Fruit fly (Drosophila melanogaster) whole organism, embryonic: ENCODE measurements around the gene Orp8.

Source experiments
- BEAF-32 ChIP-seq: fragments of 200-800 bp; sonication (Bioruptor generic); optimal IDR thresholded peaks from 3 replicates; lab custom pipeline; 2017; ENCODE audit warnings: missing biosample characterization, missing genetic modification characterization, mild to moderate bottlenecking, moderate library complexity, missing genetic modification reagents
- CG11560 ChIP-seq: fragments of 200-800 bp; sonication (Bioruptor generic); IDR thresholded peaks from 3 replicates; pipeline ENCODE4 v1.3.6; 2022; ENCODE audit warnings: missing biosample characterization, missing genetic modification characterization
- CG15601 ChIP-seq: fragments of 200-800 bp; sonication (Bioruptor generic); optimal IDR thresholded peaks from 3 replicates; lab custom pipeline; 2019; ENCODE audit warnings: missing biosample characterization, mild to moderate bottlenecking, missing genetic modification characterization, moderate library complexity
- CG17385 ChIP-seq: fragments of 200-800 bp; sonication (Bioruptor generic); optimal IDR thresholded peaks from 3 replicates; lab custom pipeline; 2018; ENCODE audit warnings: missing biosample characterization, mild to moderate bottlenecking, missing genetic modification characterization
- CG17912 ChIP-seq: fragments of 200-800 bp; sonication (Bioruptor generic); optimal IDR thresholded peaks from 2 replicates; lab custom pipeline; 2018; ENCODE audit warnings: missing biosample characterization, mild to moderate bottlenecking, missing genetic modification characterization
- CG2678 ChIP-seq: fragments of 200-800 bp; sonication (Bioruptor generic); optimal IDR thresholded peaks from 3 replicates; lab custom pipeline; 2019; ENCODE audit warnings: missing biosample characterization, mild to moderate bottlenecking, missing genetic modification characterization, moderate library complexity
- CG31224 ChIP-seq: fragments of 200-800 bp; sonication (Bioruptor generic); IDR thresholded peaks from 2 replicates; pipeline ENCODE4 v1.3.6; 2022; ENCODE audit warnings: missing biosample characterization, missing genetic modification characterization
- CG31365 ChIP-seq: fragments of 200-800 bp; sonication (Bioruptor generic); optimal IDR thresholded peaks from 2 replicates; lab custom pipeline; 2018; ENCODE audit warnings: missing biosample characterization, mild to moderate bottlenecking, missing genetic modification characterization
- CG31441 ChIP-seq: fragments of 200-800 bp; sonication (Bioruptor generic); IDR thresholded peaks from 2 replicates; pipeline ENCODE4 v1.3.6; 2022; ENCODE audit warnings: missing biosample characterization, missing genetic modification characterization
- CG6272 ChIP-seq: fragments of 200-800 bp; sonication (Bioruptor generic); IDR thresholded peaks from 2 replicates; pipeline ENCODE4 v1.3.6; 2022; ENCODE audit warnings: missing biosample characterization, missing genetic modification characterization
- CG8944 ChIP-seq: fragments of 200-800 bp; sonication (Bioruptor generic); optimal IDR thresholded peaks from 3 replicates; lab custom pipeline; 2016; ENCODE audit warnings: missing biosample characterization, missing genetic modification characterization
- CG9437 ChIP-seq: fragments of 200-800 bp; sonication (Bioruptor generic); optimal IDR thresholded peaks from 2 replicates; lab custom pipeline; 2018; ENCODE audit warnings: missing biosample characterization, mild to moderate bottlenecking, missing genetic modification characterization
- CkIIα-i1 ChIP-seq: fragments of 200-800 bp; sonication (Bioruptor generic); IDR thresholded peaks from 2 replicates; pipeline ENCODE4 v1.3.6; 2022; ENCODE audit warnings: missing biosample characterization, missing genetic modification characterization
- Dad ChIP-seq: fragments of 200-800 bp; sonication (Bioruptor generic); optimal IDR thresholded peaks from 3 replicates; lab custom pipeline; 2016; ENCODE audit warnings: missing biosample characterization, missing genetic modification characterization
- Deaf1 ChIP-seq: fragments of 200-800 bp; optimal IDR thresholded peaks from 3 replicates; lab custom pipeline; 2019; ENCODE audit warnings: missing biosample characterization, mild to moderate bottlenecking, missing genetic modification characterization, moderate library complexity
- Dll ChIP-seq: fragments of 200-800 bp; sonication (Bioruptor generic); IDR thresholded peaks from 4 replicates; pipeline ENCODE4 v1.3.6; 2022; ENCODE audit warnings: missing biosample characterization, missing genetic modification characterization; ENCODE audit not compliant: partially characterized antibody
- E2f2 ChIP-seq: fragments of 200-800 bp; sonication (Bioruptor generic); IDR thresholded peaks from 2 replicates; pipeline ENCODE4 v1.3.6; 2022; ENCODE audit warnings: missing biosample characterization, missing genetic modification characterization
- Eip74EF ChIP-seq, 2 experiments: fragments of 200-800 bp in 1 of 2; fragments of >200 bp in 1 of 2; sonication (Bioruptor generic) in 1 of 2; optimal IDR thresholded peaks; 2 replicates each; lab custom pipeline; 2017 to 2019; ENCODE audit warnings: missing biosample characterization in 2 of 2, missing genetic modification characterization in 2 of 2, mild to moderate bottlenecking in 1 of 2, moderate library complexity in 1 of 2
- H15 ChIP-seq: fragments of 200-800 bp; sonication (Bioruptor generic); IDR thresholded peaks from 3 replicates; pipeline ENCODE4 v1.3.6; 2022; ENCODE audit warnings: missing biosample characterization, missing genetic modification characterization
- HHEX ChIP-seq: fragments of 200-800 bp; sonication (Bioruptor generic); optimal IDR thresholded peaks from 3 replicates; lab custom pipeline; 2017; ENCODE audit warnings: missing biosample characterization, mild to moderate bottlenecking, missing genetic modification characterization, missing genetic modification reagents
- Hr51 ChIP-seq, 2 experiments: fragments of 200-800 bp; sonication (Bioruptor generic); optimal IDR thresholded peaks; 2 replicates in 1 of 2; 3 replicates in 1 of 2; lab custom pipeline; 2016 to 2018; ENCODE audit warnings: missing biosample characterization in 2 of 2, missing genetic modification characterization in 2 of 2, mild to moderate bottlenecking in 1 of 2, moderate library complexity in 1 of 2
- MBD-R2 ChIP-seq: fragments of 200-800 bp; sonication (Bioruptor generic); IDR thresholded peaks from 2 replicates; pipeline ENCODE4 v1.3.6; 2022; ENCODE audit warnings: missing biosample characterization, missing genetic modification characterization
- Nf-YA ChIP-seq: fragments of 200-800 bp; sonication (Bioruptor generic); IDR thresholded peaks from 2 replicates; pipeline ENCODE4 v1.3.6; 2022; ENCODE audit warnings: missing biosample characterization, missing genetic modification characterization
- Sox100B ChIP-seq: fragments of 200-800 bp; sonication (Bioruptor generic); optimal IDR thresholded peaks from 3 replicates; lab custom pipeline; 2018; ENCODE audit warnings: missing biosample characterization, mild to moderate bottlenecking, missing genetic modification characterization
- Sox102F ChIP-seq: fragments of 200-800 bp; sonication (Bioruptor generic); optimal IDR thresholded peaks from 2 replicates; lab custom pipeline; 2018; ENCODE audit warnings: missing biosample characterization, mild to moderate bottlenecking, missing genetic modification characterization, moderate library complexity
- Vsx1 ChIP-seq: fragments of 200-800 bp; sonication (Bioruptor generic); optimal IDR thresholded peaks from 2 replicates; lab custom pipeline; 2017; ENCODE audit warnings: missing biosample characterization, mild to moderate bottlenecking, missing genetic modification characterization, missing genetic modification reagents
- YL-1 ChIP-seq: fragments of 200-800 bp; sonication (Bioruptor generic); optimal IDR thresholded peaks from 3 replicates; lab custom pipeline; 2017; ENCODE audit warnings: missing biosample characterization, mild to moderate bottlenecking, missing genetic modification characterization
- aop ChIP-seq: fragments of 200-800 bp; sonication (Bioruptor generic); IDR thresholded peaks from 2 replicates; pipeline ENCODE4 v1.3.6; 2022; ENCODE audit warnings: missing biosample characterization, missing genetic modification characterization
- cato ChIP-seq: fragments of 200-800 bp; sonication (Bioruptor generic); optimal IDR thresholded peaks from 2 replicates; lab custom pipeline; 2016; ENCODE audit warnings: missing biosample characterization, missing genetic modification characterization, borderline replicate concordance
- caup ChIP-seq: fragments of 200-800 bp; sonication (Bioruptor generic); optimal IDR thresholded peaks from 3 replicates; lab custom pipeline; 2017; ENCODE audit warnings: missing biosample characterization, mild to moderate bottlenecking, missing genetic modification characterization, moderate library complexity; ENCODE audit not compliant: severe bottlenecking
- chm ChIP-seq: fragments of 200-800 bp; sonication (Bioruptor generic); IDR thresholded peaks from 2 replicates; pipeline ENCODE4 v1.3.6; 2022; ENCODE audit warnings: missing biosample characterization, missing genetic modification characterization
- dmrt99B ChIP-seq: fragments of 200-800 bp; sonication (Bioruptor generic); optimal IDR thresholded peaks from 2 replicates; lab custom pipeline; 2018; ENCODE audit warnings: missing biosample characterization, mild to moderate bottlenecking, missing genetic modification characterization, moderate library complexity
- esg ChIP-seq: fragments of 200-800 bp; sonication (Bioruptor generic); conservative IDR thresholded peaks from 2 replicates; pipeline ENCODE4 v1.3.6; 2022; ENCODE audit warnings: missing biosample characterization, missing genetic modification characterization
- fd3F ChIP-seq: fragments of 200-800 bp; sonication (Bioruptor generic); optimal IDR thresholded peaks from 2 replicates; lab custom pipeline; 2018; ENCODE audit warnings: missing biosample characterization, mild to moderate bottlenecking, missing genetic modification characterization, moderate library complexity
- fd64A ChIP-seq: fragments of 200-800 bp; sonication (Bioruptor generic); optimal IDR thresholded peaks from 3 replicates; lab custom pipeline; 2018; ENCODE audit warnings: missing biosample characterization, mild to moderate bottlenecking, missing genetic modification characterization
- hb ChIP-seq: fragments of 200-800 bp; sonication (Bioruptor generic); IDR thresholded peaks from 3 replicates; pipeline ENCODE4 v1.3.6; 2022; ENCODE audit warnings: missing biosample characterization, missing genetic modification characterization; ENCODE audit not compliant: partially characterized antibody
- hbn ChIP-seq: fragments of 200-800 bp; sonication (Bioruptor generic); IDR thresholded peaks from 2 replicates; pipeline ENCODE4 v1.3.6; 2022; ENCODE audit warnings: missing biosample characterization, missing genetic modification characterization; ENCODE audit not compliant: partially characterized antibody
- ind ChIP-seq: fragments of 200-800 bp; sonication (Bioruptor generic); optimal IDR thresholded peaks from 3 replicates; lab custom pipeline; 2016; ENCODE audit warnings: missing biosample characterization, missing genetic modification characterization
- kah ChIP-seq: fragments of 200-800 bp; sonication (Bioruptor generic); optimal IDR thresholded peaks from 2 replicates; lab custom pipeline; 2018; ENCODE audit warnings: missing biosample characterization, mild to moderate bottlenecking, missing genetic modification characterization
- lola ChIP-seq, 3 experiments: fragments of >200 bp in 2 of 3; fragments of 200-800 bp in 1 of 3; sonication (Bioruptor generic) in 1 of 3; optimal IDR thresholded peaks; 2 replicates each; lab custom pipeline; 2017 to 2019; ENCODE audit warnings: missing biosample characterization in 3 of 3, missing genetic modification characterization in 3 of 3, mild to moderate bottlenecking in 1 of 3, moderate library complexity in 1 of 3
- luna ChIP-seq: fragments of 200-800 bp; sonication (Bioruptor generic); optimal IDR thresholded peaks from 2 replicates; lab custom pipeline; 2016; ENCODE audit warnings: missing biosample characterization, missing genetic modification characterization
- nerfin-1 ChIP-seq: fragments of 200-800 bp; sonication (Bioruptor generic); optimal IDR thresholded peaks from 3 replicates; lab custom pipeline; 2019; ENCODE audit warnings: missing biosample characterization, mild to moderate bottlenecking, missing genetic modification characterization, moderate library complexity
- pfk ChIP-seq: fragments of 200-800 bp; sonication (Bioruptor generic); optimal IDR thresholded peaks from 2 replicates; lab custom pipeline; 2018; ENCODE audit warnings: missing biosample characterization, mild to moderate bottlenecking, missing genetic modification characterization, moderate library complexity
- sna ChIP-seq: fragments of 200-800 bp; sonication (Bioruptor generic); IDR thresholded peaks from 2 replicates; pipeline ENCODE4 v1.3.6; 2022; ENCODE audit warnings: missing biosample characterization, missing genetic modification characterization; ENCODE audit not compliant: partially characterized antibody
- tio ChIP-seq: fragments of 200-800 bp; sonication (Bioruptor generic); optimal IDR thresholded peaks from 2 replicates; lab custom pipeline; 2017; ENCODE audit warnings: missing biosample characterization, missing genetic modification characterization, inconsistent platforms
- usp ChIP-seq: fragments of >200 bp; optimal IDR thresholded peaks from 2 replicates; lab custom pipeline; 2017; ENCODE audit warnings: missing biosample characterization, missing genetic modification characterization
- z ChIP-seq: fragments of 200-800 bp; sonication (Bioruptor generic); IDR thresholded peaks from 3 replicates; pipeline ENCODE4 v1.3.6; 2022; ENCODE audit warnings: missing biosample characterization, missing genetic modification characterization

The Orp8 gene

dm6 chr3R:20261225-20261968 lies 47.7 kb upstream of the Orp8 start (continued):
- TF ChIP-seq lola (GFP tag; optimal IDR thresholded peaks at IDR 0.05; lab: Kevin White, UChicago) (peak in 1 of 3 experiments; percentile 62), Dad (GFP tag; lab: Kevin White, UChicago) (peak; percentile 52), sna (GFP tag; lab: Robert Waterston, UW) (no peak), chm (GFP tag; lab: Robert Waterston, UW) (no peak; the same call in 1 of the 2 replicates), CG31441 (GFP tag; lab: Robert Waterston, UW) (peak; percentile 87), aop (GFP tag; lab: Robert Waterston, UW) (no peak), CG15601 (tag; lab: Kevin White, UChicago) (peak; percentile 73), Eip74EF (GFP tag; optimal IDR thresholded peaks at IDR 0.05; lab: Kevin White, UChicago) (peak in 1 of 2 experiments; percentile 87), Sox100B (GFP tag; lab: Kevin White, UChicago) (peak; percentile 78), H15 (GFP tag; lab: Robert Waterston, UW) (peak; percentile 78), pfk (GFP tag; lab: Kevin White, UChicago) (no peak), YL-1 (peak; percentile 4), Deaf1 (tag; lab: Kevin White, UChicago) (peak; percentile 80), usp (no peak), dmrt99B (tag; lab: Kevin White, UChicago) (peak; percentile 91), ind (GFP tag; lab: Kevin White, UChicago) (peak; percentile 84), hb (GFP tag; lab: Robert Waterston, UW) (no peak), nerfin-1 (tag; lab: Kevin White, UChicago) (peak; percentile 72), CG31224 (GFP tag; lab: Robert Waterston, UW) (peak; percentile 69), Vsx1 (peak; percentile 67), CkIIα-i1 (GFP tag; lab: Robert Waterston, UW) (no peak; the same call in 1 of the 2 replicates), tio (GFP tag; lab: Kevin White, UChicago) (peak; percentile 56), CG8944 (peak; percentile 43), z (no peak), MBD-R2 (GFP tag; lab: Robert Waterston, UW) (peak; percentile 80), Sox102F (peak; percentile 87), hbn (GFP tag; lab: Robert Waterston, UW) (no peak), esg (GFP tag; lab: Robert Waterston, UW) (peak; percentile 83), Nf-YA (0 out of 2 replicates have a peak, but pooled peaks have one; percentile 39), CG6272 (GFP tag; lab: Robert Waterston, UW) (peak; percentile 57), caup (GFP tag; lab: Kevin White, UChicago) (peak; percentile 92), BEAF-32 (no peak), CG17385 (GFP tag; lab: Kevin White, UChicago) (peak; percentile 86), E2f2 (GFP tag; lab: Robert Waterston, UW) (peak; percentile 70), CG11560 (tag; lab: Robert Waterston, UW) (peak; percentile 61; the same call in 1 of the 3 replicates), fd64A (GFP tag; lab: Kevin White, UChicago) (peak; percentile 63), kah (GFP tag; lab: Kevin White, UChicago) (peak; percentile 66), fd3F (GFP tag; lab: Kevin White, UChicago) (peak; percentile 86), cato (GFP tag; lab: Kevin White, UChicago) (peak; percentile 22), HHEX (GFP tag; lab: Kevin White, UChicago) (peak; percentile 88), Hr51 (GFP tag; optimal IDR thresholded peaks at IDR 0.05; lab: Kevin White, UChicago) (peak; percentile 25 to 90), CG9437 (GFP tag; lab: Kevin White, UChicago) (peak; percentile 78), CG2678 (tag; lab: Kevin White, UChicago) (peak; percentile 96), CG31365 (tag; lab: Kevin White, UChicago) (peak; percentile 68), Dll (GFP tag; lab: Robert Waterston, UW) (no peak), CG17912 (no peak), luna (GFP tag; lab: Kevin White, UChicago) (peak; percentile 23)
